Worm (Caenorhabditis elegans) whole organism, midembryonic: ENCODE data around the gene plrg-1.

Source experiments
- flt-1 ChIP-seq: fragments of 200-800 bp; sonication (Bioruptor generic); IDR thresholded peaks from 2 replicates; pipeline ENCODE4 v1.3.6; 2022; ENCODE audit warnings: missing genetic modification characterization, missing compliant biosample characterization
- tab-1 ChIP-seq: fragments of 200-800 bp; sonication (Bioruptor generic); IDR thresholded peaks from 2 replicates; pipeline ENCODE4 v1.3.6; 2022; ENCODE audit warnings: missing genetic modification characterization, missing compliant biosample characterization

- TF ChIP-seq tab-1 (GFP tag; lab: Robert Waterston, UW) (no peak), flt-1 (GFP tag; lab: Robert Waterston, UW) (no peak)
Observed at ce11 chrV:10801154-10801553, 6.6 kb downstream of the plrg-1 start, which contains the start of gene D1054.18.
